Fruit fly (Drosophila melanogaster) whole organism, adult: ENCODE measurements around the gene M6.

Experiments
- CG11617 ChIP-seq: fragments of 200-800 bp; sonication (Bioruptor generic); optimal IDR thresholded peaks from 2 replicates; lab custom pipeline; 2017; ENCODE audit warnings: mild to moderate bottlenecking, missing biosample characterization, missing genetic modification reagents, missing genetic modification characterization
- CG12768 ChIP-seq: fragments of 200-800 bp; sonication (Bioruptor generic); optimal IDR thresholded peaks from 2 replicates; lab custom pipeline; 2017; ENCODE audit warnings: missing biosample characterization, missing genetic modification characterization, mild to moderate bottlenecking, moderate library complexity, missing genetic modification reagents
- CG14711 ChIP-seq: fragments of 200-800 bp; sonication (Bioruptor generic); optimal IDR thresholded peaks from 2 replicates; lab custom pipeline; 2018; ENCODE audit warnings: missing biosample characterization, mild to moderate bottlenecking, missing genetic modification characterization, moderate library complexity
- CG1620 ChIP-seq: fragments of 200-800 bp; sonication (Bioruptor generic); optimal IDR thresholded peaks from 2 replicates; lab custom pipeline; 2016; ENCODE audit warnings: missing biosample characterization, missing genetic modification characterization
- CG33017 ChIP-seq: fragments of 200-800 bp; sonication (Bioruptor generic); optimal IDR thresholded peaks from 2 replicates; lab custom pipeline; 2018; ENCODE audit warnings: missing biosample characterization, mild to moderate bottlenecking, missing genetic modification characterization, moderate library complexity
- CG5204 ChIP-seq: fragments of 200-800 bp; sonication (Bioruptor generic); optimal IDR thresholded peaks from 2 replicates; lab custom pipeline; 2016; ENCODE audit warnings: missing biosample characterization, missing genetic modification characterization
- CG7045 ChIP-seq: fragments of 200-800 bp; sonication (Bioruptor generic); optimal IDR thresholded peaks from 2 replicates; lab custom pipeline; 2017; ENCODE audit warnings: missing biosample characterization, mild to moderate bottlenecking, missing genetic modification characterization
- CG7101 ChIP-seq: fragments of 200-800 bp; sonication (Bioruptor generic); optimal IDR thresholded peaks from 2 replicates; lab custom pipeline; 2018; ENCODE audit warnings: missing biosample characterization, mild to moderate bottlenecking, missing genetic modification characterization, moderate library complexity
- Clk ChIP-seq: fragments of 200-800 bp; sonication (Bioruptor generic); optimal IDR thresholded peaks from 2 replicates; lab custom pipeline; 2017; ENCODE audit warnings: missing biosample characterization, missing genetic modification characterization
- Crg-1 ChIP-seq: fragments of 200-800 bp; sonication (Bioruptor generic); optimal IDR thresholded peaks from 2 replicates; lab custom pipeline; 2016; ENCODE audit warnings: missing biosample characterization, missing genetic modification characterization
- Hr96 ChIP-seq: fragments of 200-800 bp; sonication (Bioruptor generic); optimal IDR thresholded peaks from 2 replicates; lab custom pipeline; 2016; ENCODE audit warnings: missing biosample characterization, missing genetic modification characterization
- Mnt ChIP-seq: fragments of 200-800 bp; sonication (Bioruptor generic); optimal IDR thresholded peaks from 2 replicates; lab custom pipeline; 2016; ENCODE audit warnings: missing biosample characterization, mild to moderate bottlenecking, missing genetic modification characterization
- bab1 ChIP-seq: fragments of 200-800 bp; sonication (Bioruptor generic); optimal IDR thresholded peaks from 3 replicates; lab custom pipeline; 2019; ENCODE audit warnings: missing biosample characterization, mild to moderate bottlenecking, missing genetic modification characterization, moderate library complexity
- cic ChIP-seq: fragments of 200-800 bp; sonication (Bioruptor generic); optimal IDR thresholded peaks from 2 replicates; lab custom pipeline; 2017; ENCODE audit warnings: missing biosample characterization, mild to moderate bottlenecking, missing genetic modification characterization, moderate library complexity
- cnc ChIP-seq, 2 experiments: fragments of >200 bp; optimal IDR thresholded peaks; 2 replicates each; lab custom pipeline; 2017
- kay ChIP-seq: fragments of 200-800 bp; sonication (Bioruptor generic); peaks from one replicate; lab custom pipeline; 2016; ENCODE audit warnings: missing biosample characterization, missing genetic modification characterization, borderline replicate concordance
- ovo ChIP-seq: fragments of 200-800 bp; sonication (Bioruptor generic); optimal IDR thresholded peaks from 2 replicates; lab custom pipeline; 2016; ENCODE audit warnings: missing biosample characterization, missing genetic modification characterization
- pad ChIP-seq: fragments of 200-800 bp; sonication (Bioruptor generic); optimal IDR thresholded peaks from 3 replicates; lab custom pipeline; 2017; ENCODE audit warnings: missing biosample characterization, missing genetic modification characterization, mild to moderate bottlenecking, moderate library complexity, missing genetic modification reagents
- tj ChIP-seq: fragments of 200-800 bp; sonication (Bioruptor generic); optimal IDR thresholded peaks from 3 replicates; lab custom pipeline; 2017; ENCODE audit warnings: missing biosample characterization, mild to moderate bottlenecking, missing genetic modification characterization, moderate library complexity
- toe ChIP-seq: fragments of 200-800 bp; sonication (Bioruptor generic); optimal IDR thresholded peaks from 2 replicates; lab custom pipeline; 2016; ENCODE audit warnings: missing biosample characterization, missing genetic modification characterization

Gene M6

DNA sequence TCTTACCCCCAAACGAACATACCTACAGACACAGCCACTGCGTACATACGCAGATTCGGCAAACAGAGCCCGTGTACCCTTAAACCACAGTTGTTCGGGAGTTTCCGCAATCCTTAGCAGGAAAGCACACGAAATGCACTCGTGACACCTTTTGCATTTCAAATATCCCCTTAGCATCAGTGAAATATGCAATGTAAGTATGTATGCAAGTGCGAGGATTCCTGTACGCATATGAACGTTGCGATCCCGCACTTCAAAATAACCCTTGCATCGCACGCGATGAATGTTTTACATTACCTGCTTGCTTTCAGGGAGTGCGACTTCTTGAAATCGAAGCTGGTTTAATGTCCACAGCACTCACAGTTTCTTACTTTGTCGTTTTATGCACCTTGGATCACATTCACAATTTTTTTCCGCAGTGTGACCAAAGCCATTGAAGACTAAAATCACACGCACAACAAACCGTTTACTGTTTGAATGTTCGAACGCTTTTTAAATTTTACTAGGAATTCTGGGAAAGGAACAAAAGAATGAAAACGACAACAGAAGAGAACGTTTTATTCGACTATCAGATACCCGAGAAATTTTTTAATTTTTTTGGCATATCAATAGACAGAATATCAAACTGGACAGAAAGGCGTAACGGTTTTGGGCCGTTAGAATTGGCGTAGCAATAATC is 25.8 kb downstream of the M6 start, which contains the start of gene Mkrn1:
Gene Mkrn1, minus strand, starts transcription at position 444 of the 679 bp plus-strand sequence.
- TF ChIP-seq tj (GFP tag; lab: Kevin White, UChicago) (no peak), toe (GFP tag; lab: Kevin White, UChicago) (no peak), bab1 (GFP tag; lab: Kevin White, UChicago) (peak; percentile 58), cic (GFP tag; lab: Kevin White, UChicago) (no peak)

DNA sequence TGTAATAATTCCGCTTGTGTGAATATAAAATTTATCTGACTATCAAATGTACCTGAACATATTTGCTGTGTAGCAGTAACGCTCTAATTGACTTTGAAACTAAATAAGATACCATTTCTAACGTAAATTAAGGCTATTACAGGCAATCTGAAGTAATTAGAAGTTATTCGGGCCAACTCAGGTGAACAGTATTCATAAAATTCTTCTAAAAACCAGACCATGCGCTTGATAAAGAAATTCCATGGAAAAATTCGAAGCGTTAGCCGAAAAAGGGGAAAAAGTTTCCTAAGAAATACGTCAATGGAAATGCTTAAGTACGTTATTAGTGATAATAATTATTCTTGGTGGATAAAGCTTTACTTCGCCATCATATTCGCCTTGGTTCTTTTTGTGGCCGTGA is 26.7 kb downstream of the M6 start, which contains the start of gene ppk5:
Gene ppk5, plus strand, starts transcription at position 301 of the 400 bp plus-strand sequence.
- TF ChIP-seq CG11617 (GFP tag; lab: Kevin White, UChicago), result no peak
- no peak for TF ChIP-seq CG7045 (GFP tag; lab: Kevin White, UChicago)
- no peak for TF ChIP-seq CG12768 (GFP tag; lab: Kevin White, UChicago)
- TF ChIP-seq cnc (optimal IDR thresholded peaks at IDR 0.05; lab: Kevin White, UChicago), result no peak
- no peak for TF ChIP-seq pad
- TF ChIP-seq CG1620, result no peak
- TF ChIP-seq Hr96, result no peak
- TF ChIP-seq Mnt (GFP tag; lab: Kevin White, UChicago), result no peak

DNA sequence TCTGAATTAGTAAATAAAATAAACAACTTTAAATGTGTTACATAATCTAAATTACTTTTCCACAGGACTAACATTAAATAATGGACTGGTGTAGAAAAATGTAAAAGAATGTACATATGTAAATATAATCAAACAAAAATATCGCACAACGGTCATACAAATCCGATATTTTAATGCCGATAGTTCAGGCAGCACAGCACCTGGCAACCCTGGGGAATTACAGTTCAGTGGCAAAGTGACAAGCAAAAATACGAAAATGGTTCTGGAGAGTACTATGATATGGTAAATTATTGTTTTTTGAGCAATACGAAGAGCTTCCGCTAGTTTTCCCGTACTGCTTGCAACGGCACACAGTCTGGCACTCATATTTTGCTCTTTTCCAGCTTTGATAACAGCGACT is 29.2 kb downstream of the M6 start, which contains the start of gene Rpn10:
Gene Rpn10, plus strand, starts transcription at position 144 of the 400 bp plus-strand sequence.
- TF ChIP-seq Mnt (GFP tag; lab: Kevin White, UChicago), result peak; percentile 33
- peak; percentile 70 for TF ChIP-seq bab1 (GFP tag; lab: Kevin White, UChicago)
- TF ChIP-seq CG12768 (GFP tag; lab: Kevin White, UChicago), result no peak
- peak; percentile 51 for TF ChIP-seq CG1620
- peak; percentile 5 for TF ChIP-seq CG11617 (GFP tag; lab: Kevin White, UChicago)
- peak; percentile 81 to 95 for TF ChIP-seq cnc (optimal IDR thresholded peaks at IDR 0.05; lab: Kevin White, UChicago)
- no peak for TF ChIP-seq toe (GFP tag; lab: Kevin White, UChicago)
- no peak for TF ChIP-seq CG7101 (tag; lab: Kevin White, UChicago)
- peak; percentile 99 for TF ChIP-seq CG14711 (tag; lab: Kevin White, UChicago)
- TF ChIP-seq Crg-1, result peak; percentile 19
- no peak for TF ChIP-seq Hr96
- TF ChIP-seq pad, result peak; percentile 50
- peak; percentile 86 for TF ChIP-seq ovo (GFP tag; lab: Kevin White, UChicago)
- no peak for TF ChIP-seq CG5204 (GFP tag; lab: Kevin White, UChicago)

DNA sequence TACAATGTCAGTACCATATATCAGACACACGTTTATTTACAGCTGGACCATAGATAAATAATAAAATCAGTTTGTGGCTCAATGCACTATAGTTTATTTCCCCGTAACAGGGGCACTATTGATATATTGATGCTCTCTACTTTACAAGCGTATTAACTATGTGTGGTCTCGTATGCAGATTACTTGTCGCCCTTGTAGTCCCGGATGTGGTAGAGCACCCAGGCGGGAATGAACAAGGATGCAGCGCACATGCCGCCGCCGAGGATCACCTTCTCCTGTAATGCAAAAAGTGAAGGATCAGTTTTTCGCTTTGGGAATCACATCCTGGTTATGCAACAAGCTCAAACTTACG is 31.2 kb downstream of the M6 start:
- no peak for TF ChIP-seq cnc (optimal IDR thresholded peaks at IDR 0.05; lab: Kevin White, UChicago)
- TF ChIP-seq pad, result no peak
- TF ChIP-seq CG5204 (GFP tag; lab: Kevin White, UChicago), result no peak
- TF ChIP-seq Hr96, result no peak
- TF ChIP-seq CG11617 (GFP tag; lab: Kevin White, UChicago), result no peak
- no peak for TF ChIP-seq tj (GFP tag; lab: Kevin White, UChicago)

DNA sequence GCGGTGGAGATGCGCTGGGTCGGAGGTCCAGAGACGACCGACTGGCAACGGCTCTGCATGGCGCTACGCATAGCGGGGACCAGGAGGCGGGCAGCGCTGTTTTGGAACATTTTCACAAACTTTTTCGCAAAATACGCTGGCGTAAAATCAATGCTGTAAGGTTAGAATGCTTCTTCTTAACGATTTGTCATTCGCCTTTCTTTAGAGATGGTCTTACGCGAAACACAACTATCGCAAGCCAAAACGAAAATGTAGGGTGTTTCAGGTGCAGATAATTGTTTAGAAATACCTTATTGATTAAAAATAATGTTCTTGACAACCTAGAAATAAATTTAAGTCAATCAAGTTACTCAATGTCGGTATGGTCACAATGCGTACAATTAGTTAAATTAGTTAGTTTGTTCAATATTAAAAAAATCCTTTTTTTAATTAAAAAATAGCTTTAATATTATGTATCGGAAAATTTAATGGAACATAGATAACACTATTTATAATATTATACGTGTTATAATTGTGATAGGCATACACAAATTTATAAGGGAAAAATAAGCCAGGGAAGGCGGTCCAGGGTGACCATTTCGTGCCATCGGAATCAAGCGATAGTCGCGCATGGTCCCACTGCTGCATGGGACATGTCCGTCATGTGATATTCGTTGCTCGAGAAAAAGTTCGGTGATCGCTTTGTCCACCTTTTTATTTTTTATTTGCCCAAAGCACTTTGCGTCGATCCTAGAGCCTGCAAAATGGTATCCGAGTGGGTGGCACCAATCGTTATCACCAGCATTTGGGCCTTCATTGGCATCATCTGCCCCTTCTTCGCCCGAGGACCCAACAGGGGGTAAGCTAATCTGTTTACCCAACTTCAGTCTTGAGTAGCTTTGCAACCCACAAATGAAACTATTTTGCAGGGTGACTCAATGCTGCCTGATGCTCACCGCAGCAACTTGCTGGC is 31.9 kb downstream of the M6 start, which contains the start of the genes COX8 and VhaM9.7-b:
Gene COX8, minus strand, starts transcription at position 203 of the 952 bp plus-strand sequence.
Gene VhaM9.7-b, plus strand, starts transcription at position 618 of the 952 bp plus-strand sequence.
- TF ChIP-seq Crg-1, result peak; percentile 63
- peak; percentile 2 for TF ChIP-seq CG12768 (GFP tag; lab: Kevin White, UChicago)
- TF ChIP-seq bab1 (GFP tag; lab: Kevin White, UChicago), result peak; percentile 41
- peak; percentile 66 for TF ChIP-seq ovo (GFP tag; lab: Kevin White, UChicago)
- peak; percentile 30 for TF ChIP-seq tj (GFP tag; lab: Kevin White, UChicago)
- TF ChIP-seq CG7045 (GFP tag; lab: Kevin White, UChicago), result peak; percentile 78
- TF ChIP-seq CG33017, result no peak
- peak; percentile 38 for TF ChIP-seq cic (GFP tag; lab: Kevin White, UChicago)
- TF ChIP-seq CG1620, result peak; percentile 64
- peak; percentile 67 for TF ChIP-seq CG7101 (tag; lab: Kevin White, UChicago)
- peak; percentile 29 for TF ChIP-seq Clk (GFP tag; lab: Kevin White, UChicago)
- no peak for TF ChIP-seq CG5204 (GFP tag; lab: Kevin White, UChicago)
- peak; percentile 44 for TF ChIP-seq pad
- TF ChIP-seq Hr96, result no peak
- no peak for TF ChIP-seq cnc (optimal IDR thresholded peaks at IDR 0.05; lab: Kevin White, UChicago)
- peak; percentile 72 for TF ChIP-seq Mnt (GFP tag; lab: Kevin White, UChicago)
- TF ChIP-seq CG14711 (tag; lab: Kevin White, UChicago), result peak; percentile 47
- no peak for TF ChIP-seq toe (GFP tag; lab: Kevin White, UChicago)
- no peak for TF ChIP-seq kay (GFP tag; lab: Kevin White, UChicago)
- peak; percentile 73 for TF ChIP-seq CG11617 (GFP tag; lab: Kevin White, UChicago)

DNA sequence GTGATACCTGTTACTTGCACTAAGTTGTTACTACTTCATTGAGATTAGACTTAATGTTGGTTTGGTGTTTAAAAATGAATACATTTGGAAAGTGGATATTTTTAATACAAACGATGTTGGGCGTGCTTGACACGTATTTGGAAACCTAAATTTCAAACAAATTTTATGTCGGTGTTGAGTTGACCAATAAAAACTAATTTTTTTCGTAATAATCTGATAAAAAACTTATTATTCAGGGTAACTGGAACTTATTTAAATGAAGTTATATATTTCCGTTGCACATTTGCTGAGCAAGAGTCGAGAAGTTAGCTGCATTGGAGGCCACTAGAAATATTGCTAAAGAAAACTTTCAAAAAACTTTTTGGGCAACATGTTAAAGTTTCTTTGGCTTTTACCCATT is 34.4 kb downstream of the M6 start, which contains the start of gene CG33290:
Gene CG33290, plus strand, starts transcription at position 301 of the 400 bp plus-strand sequence.
- TF ChIP-seq cnc (optimal IDR thresholded peaks at IDR 0.05; lab: Kevin White, UChicago) (no peak), CG7045 (GFP tag; lab: Kevin White, UChicago) (no peak), kay (GFP tag; lab: Kevin White, UChicago) (peak; percentile 39)
